Worm (Caenorhabditis elegans) whole organism, young adult: ENCODE data around the gene Y69A2AR.31.

Experiments
- T07F8.4 ChIP-seq: sonication (generic microtip); optimal IDR thresholded peaks from 2 replicates; lab custom pipeline; 2016; ENCODE audit warnings: mild to moderate bottlenecking, missing genetic modification characterization, moderate library complexity, missing compliant biosample characterization
- aptf-3 ChIP-seq: fragments of 200-800 bp; sonication (Bioruptor generic); IDR thresholded peaks from 2 replicates; pipeline ENCODE4 v1.3.6; 2022; ENCODE audit warnings: missing genetic modification characterization, missing compliant biosample characterization
- ceh-100 ChIP-seq: fragments of 200-800 bp; sonication (Bioruptor generic); IDR thresholded peaks from 2 replicates; pipeline ENCODE4 v1.3.6; 2022; ENCODE audit warnings: missing genetic modification reagents, missing genetic modification characterization, missing compliant biosample characterization

DNA sequence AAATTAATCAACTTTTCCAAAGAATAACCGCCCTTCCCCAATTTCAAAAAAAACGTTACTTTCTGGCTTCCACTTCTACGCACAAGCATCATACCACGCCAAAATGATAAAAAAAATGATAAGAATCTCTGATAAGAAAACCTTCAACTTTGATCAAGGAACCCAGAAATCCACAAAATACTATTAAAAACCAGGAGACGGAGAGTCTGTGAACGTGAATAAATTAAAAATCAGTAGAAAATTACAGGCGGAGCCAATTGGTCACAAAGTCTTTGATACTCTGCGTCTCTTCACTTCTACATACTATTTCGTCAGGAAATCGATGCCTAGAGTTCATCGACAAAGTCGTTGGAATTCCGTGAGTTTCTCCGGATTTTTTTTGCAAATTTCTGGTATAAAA, 45.2 kb downstream of the Y69A2AR.31 start, which contains the start of gene smf-3:
- TF ChIP-seq T07F8.4 (tag; lab: Kevin White, UChicago) (no peak), aptf-3 (GFP tag; lab: Robert Waterston, UW) (no peak), ceh-100 (GFP tag; lab: Robert Waterston, UW) (no peak)
